Worm (Caenorhabditis elegans) whole organism, L4 larva: ENCODE measurements around the gene erp-44.2.

ENCODE experiments used
- F37D6.2 ChIP-seq: sonication (generic microtip); optimal IDR thresholded peaks from 2 replicates; lab custom pipeline; 2016; ENCODE audit warnings: mild to moderate bottlenecking, missing genetic modification characterization, missing compliant biosample characterization
- F44E2.7 ChIP-seq: fragments of 200-800 bp; sonication (Bioruptor generic); IDR thresholded peaks from 2 replicates; pipeline ENCODE4 v2.1.2; 2022; ENCODE audit warnings: missing genetic modification characterization, missing compliant biosample characterization
- F49E8.2 ChIP-seq: sonication (generic microtip); optimal IDR thresholded peaks from 2 replicates; lab custom pipeline; 2016; ENCODE audit warnings: missing compliant biosample characterization, mild to moderate bottlenecking, missing genetic modification characterization, borderline replicate concordance
- T20F7.1 ChIP-seq: fragments of 200-800 bp; sonication (Bioruptor generic); optimal IDR thresholded peaks from 2 replicates; lab custom pipeline; 2018; ENCODE audit warnings: mild to moderate bottlenecking, missing genetic modification characterization, missing compliant biosample characterization
- ZK546.5 ChIP-seq, 2 experiments: sonication (generic microtip); optimal IDR thresholded peaks; 2 replicates each; lab custom pipeline; 2017; ENCODE audit warnings: missing biosample characterization in 2 of 2, missing genetic modification characterization in 2 of 2
- aly-2 ChIP-seq: sonication (generic microtip); optimal IDR thresholded peaks from 2 replicates; lab custom pipeline; 2018; ENCODE audit warnings: missing biosample characterization, missing genetic modification characterization
- ama-1 ChIP-seq: fragments of 150-350 bp; optimal IDR thresholded peaks from 2 replicates; lab custom pipeline; 2014; ENCODE audit warnings: inconsistent platforms, mixed read lengths
- arid-1 ChIP-seq: fragments of 200-800 bp; sonication (Bioruptor generic); conservative IDR thresholded peaks from 2 replicates; pipeline ENCODE4 v1.3.6; 2022; ENCODE audit warnings: missing genetic modification reagents, missing genetic modification characterization, missing compliant biosample characterization
- ceh-62 ChIP-seq: sonication (generic microtip); optimal IDR thresholded peaks from 2 replicates; lab custom pipeline; 2017; ENCODE audit warnings: missing biosample characterization, missing genetic modification characterization
- ceh-82 ChIP-seq: sonication (generic microtip); optimal IDR thresholded peaks from 2 replicates; lab custom pipeline; 2017; ENCODE audit warnings: missing biosample characterization, missing genetic modification characterization
- ctbp-1 ChIP-seq: fragments of 200-800 bp; sonication (Bioruptor generic); IDR thresholded peaks from 2 replicates; pipeline ENCODE4 v1.3.6; 2022; ENCODE audit warnings: missing genetic modification reagents, missing genetic modification characterization, missing compliant biosample characterization
- daf-16 ChIP-seq, 3 experiments: sonication (generic microtip); optimal IDR thresholded peaks; 2 replicates each; lab custom pipeline; 2016 to 2017; ENCODE audit warnings: missing genetic modification characterization in 3 of 3, missing genetic modification reagents in 3 of 3, mild to moderate bottlenecking in 2 of 3, missing compliant biosample characterization in 2 of 3, missing biosample characterization in 1 of 3, moderate library complexity in 1 of 3
- dmd-6 ChIP-seq: fragments of 200-800 bp; sonication (Bioruptor generic); IDR thresholded peaks from 2 replicates; pipeline ENCODE4 v1.3.6; 2022; ENCODE audit warnings: missing genetic modification reagents, missing genetic modification characterization, missing compliant biosample characterization
- dpl-1 ChIP-seq: fragments of 150-350 bp; optimal IDR thresholded peaks from 2 replicates; lab custom pipeline; 2014; ENCODE audit warnings: missing biosample characterization, missing genetic modification reagents, missing genetic modification characterization
- duxl-1 ChIP-seq: sonication (generic microtip); optimal IDR thresholded peaks from 2 replicates; lab custom pipeline; 2016; ENCODE audit warnings: mild to moderate bottlenecking, missing genetic modification characterization, moderate library complexity, missing compliant biosample characterization; ENCODE audit not compliant: poor library complexity
- dve-1 ChIP-seq: sonication (generic microtip); optimal IDR thresholded peaks from 2 replicates; lab custom pipeline; 2017; ENCODE audit warnings: antibody characterized with exemption, mild to moderate bottlenecking, missing genetic modification characterization, missing compliant biosample characterization; ENCODE audit not compliant: insufficient read depth
- egl-27 ChIP-seq: sonication (generic microtip); optimal IDR thresholded peaks from 3 replicates; lab custom pipeline; 2017; ENCODE audit warnings: missing biosample characterization, missing genetic modification reagents, missing genetic modification characterization
- fos-1 ChIP-seq: fragments of 150-350 bp; optimal IDR thresholded peaks from 2 replicates; lab custom pipeline; 2014; ENCODE audit warnings: missing biosample characterization, missing genetic modification characterization
- gei-8 ChIP-seq: fragments of 200-800 bp; sonication (Bioruptor generic); optimal IDR thresholded peaks from 2 replicates; lab custom pipeline; 2018; ENCODE audit warnings: mild to moderate bottlenecking, missing genetic modification characterization, missing compliant biosample characterization
- hlh-11 ChIP-seq: fragments of 200-800 bp; sonication (Bioruptor generic); optimal IDR thresholded peaks from 2 replicates; lab custom pipeline; 2018; ENCODE audit warnings: mild to moderate bottlenecking, missing genetic modification characterization, missing compliant biosample characterization
- hlh-30 ChIP-seq: sonication (generic microtip); optimal IDR thresholded peaks from 2 replicates; lab custom pipeline; 2017; ENCODE audit warnings: antibody characterized with exemption, mild to moderate bottlenecking, missing genetic modification characterization, missing compliant biosample characterization; ENCODE audit not compliant: insufficient read depth
- lim-7 ChIP-seq: fragments of 200-800 bp; sonication (Bioruptor generic); IDR thresholded peaks from 2 replicates; pipeline ENCODE4 v1.3.6; 2022; ENCODE audit warnings: missing genetic modification characterization, missing compliant biosample characterization
- lin-1 ChIP-seq: fragments of 200-800 bp; sonication (Bioruptor generic); IDR thresholded peaks from 2 replicates; pipeline ENCODE4 v1.3.6; 2022; ENCODE audit warnings: missing genetic modification reagents, missing genetic modification characterization, missing compliant biosample characterization
- lin-13 ChIP-seq: fragments of 150-350 bp; optimal IDR thresholded peaks from 2 replicates; lab custom pipeline; 2014; ENCODE audit warnings: missing biosample characterization, missing genetic modification reagents, missing genetic modification characterization
- lin-15B ChIP-seq: fragments of 150-350 bp; sonication (generic microtip); optimal IDR thresholded peaks from 3 replicates; lab custom pipeline; 2014; ENCODE audit warnings: missing biosample characterization, missing genetic modification characterization
- lin-38 ChIP-seq: fragments of 200-800 bp; sonication (Bioruptor generic); IDR thresholded peaks from 2 replicates; pipeline ENCODE4 v1.3.6; 2022; ENCODE audit warnings: missing genetic modification reagents, missing genetic modification characterization, missing compliant biosample characterization
- lin-39 ChIP-seq: fragments of 150-350 bp; optimal IDR thresholded peaks from 2 replicates; lab custom pipeline; 2014; ENCODE audit warnings: missing biosample characterization, missing genetic modification reagents, missing genetic modification characterization
- lir-3 ChIP-seq: sonication (generic microtip); optimal IDR thresholded peaks from 2 replicates; lab custom pipeline; 2016; ENCODE audit warnings: mild to moderate bottlenecking, missing genetic modification characterization, missing compliant biosample characterization
- mdl-1 ChIP-seq, 2 experiments: fragments of 150-350 bp in 1 of 2; sonication (generic microtip) in 1 of 2; optimal IDR thresholded peaks; 2 replicates each; lab custom pipeline; 2014 to 2017; ENCODE audit warnings: missing biosample characterization in 2 of 2, missing genetic modification characterization in 2 of 2
- mdt-29 ChIP-seq: fragments of 200-800 bp; sonication (Bioruptor generic); IDR thresholded peaks from 2 replicates; pipeline ENCODE4 v1.3.6; 2022; ENCODE audit warnings: missing genetic modification reagents, missing genetic modification characterization, missing compliant biosample characterization
- mep-1 ChIP-seq: fragments of 150-350 bp; sonication (generic microtip); optimal IDR thresholded peaks from 3 replicates; lab custom pipeline; 2014; ENCODE audit warnings: missing biosample characterization, missing genetic modification characterization
- mes-2 ChIP-seq: sonication (generic microtip); optimal IDR thresholded peaks from 2 replicates; lab custom pipeline; 2016; ENCODE audit warnings: missing genotype, mild to moderate bottlenecking, missing genetic modification characterization, missing compliant biosample characterization; ENCODE audit not compliant: poor library complexity, severe bottlenecking
- mxl-3 ChIP-seq: fragments of 200-800 bp; sonication (Bioruptor generic); optimal IDR thresholded peaks from 2 replicates; lab custom pipeline; 2018; ENCODE audit warnings: mild to moderate bottlenecking, missing genetic modification characterization, missing compliant biosample characterization
- nhr-111 ChIP-seq: fragments of 200-800 bp; sonication (Bioruptor generic); optimal IDR thresholded peaks from 2 replicates; lab custom pipeline; 2018; ENCODE audit warnings: mild to moderate bottlenecking, missing genetic modification characterization, missing compliant biosample characterization
- nhr-25 ChIP-seq: sonication (generic microtip); optimal IDR thresholded peaks from 2 replicates; lab custom pipeline; 2017; ENCODE audit warnings: missing genetic modification characterization, mild to moderate bottlenecking, missing compliant biosample characterization, antibody characterized with exemption, moderate library complexity, borderline replicate concordance; ENCODE audit not compliant: insufficient read depth
- nhr-41 ChIP-seq: fragments of 200-800 bp; sonication (Bioruptor generic); IDR thresholded peaks from 2 replicates; pipeline ENCODE4 v1.3.6; 2022; ENCODE audit warnings: missing genetic modification reagents, missing genetic modification characterization, missing compliant biosample characterization
- nhr-42 ChIP-seq: fragments of 200-800 bp; sonication (Bioruptor generic); IDR thresholded peaks from 2 replicates; pipeline ENCODE4 v1.3.6; 2022; ENCODE audit warnings: missing genetic modification characterization, missing compliant biosample characterization
- nhr-6 ChIP-seq: fragments of 150-350 bp; optimal IDR thresholded peaks from 2 replicates; lab custom pipeline; 2014; ENCODE audit warnings: missing biosample characterization, missing genetic modification characterization
- nhr-76 ChIP-seq: fragments of 150-350 bp; optimal IDR thresholded peaks from 2 replicates; lab custom pipeline; 2014; ENCODE audit warnings: missing biosample characterization, missing genetic modification characterization
- nhr-77 ChIP-seq: fragments of 150-350 bp; optimal IDR thresholded peaks from 2 replicates; lab custom pipeline; 2014; ENCODE audit warnings: missing biosample characterization, missing genetic modification characterization
- pqm-1 ChIP-seq: sonication (generic microtip); optimal IDR thresholded peaks from 2 replicates; lab custom pipeline; 2017; ENCODE audit warnings: missing biosample characterization, missing genetic modification characterization
- saeg-2 ChIP-seq: fragments of 200-800 bp; sonication (Bioruptor generic); IDR thresholded peaks from 2 replicates; pipeline ENCODE4 v1.3.6; 2022; ENCODE audit warnings: missing genetic modification reagents, missing genetic modification characterization, missing compliant biosample characterization
- snpc-1.2 ChIP-seq: fragments of 200-800 bp; sonication (Bioruptor generic); IDR thresholded peaks from 2 replicates; pipeline ENCODE4 v1.3.6; 2022; ENCODE audit warnings: missing genetic modification reagents, missing genetic modification characterization, missing compliant biosample characterization
- snpc-4 ChIP-seq: fragments of 150-350 bp; optimal IDR thresholded peaks from 2 replicates; lab custom pipeline; 2014; ENCODE audit warnings: missing biosample characterization, missing genetic modification characterization
- spr-1 ChIP-seq: sonication (generic microtip); optimal IDR thresholded peaks from 2 replicates; lab custom pipeline; 2016; ENCODE audit warnings: mild to moderate bottlenecking, missing genetic modification characterization, missing compliant biosample characterization
- tag-97 ChIP-seq: fragments of 200-800 bp; sonication (Bioruptor generic); IDR thresholded peaks from 2 replicates; pipeline ENCODE4 v1.3.6; 2022; ENCODE audit warnings: missing genetic modification characterization, missing compliant biosample characterization
- unc-62 ChIP-seq, 3 experiments: fragments of 150-350 bp in 1 of 3; sonication (generic microtip); optimal IDR thresholded peaks in 2 of 3; peaks in 1 of 3; 1 replicate in 1 of 3; 2 replicates in 2 of 3; lab custom pipeline; 2014 to 2017; ENCODE audit warnings: missing biosample characterization in 3 of 3, missing genetic modification characterization in 3 of 3, missing genetic modification reagents in 3 of 3, missing genotype in 1 of 3
- zfp-3 ChIP-seq: fragments of 200-800 bp; sonication (Bioruptor generic); conservative IDR thresholded peaks from 2 replicates; pipeline ENCODE4 v1.3.6; 2022; ENCODE audit warnings: missing genetic modification reagents, missing genetic modification characterization, missing compliant biosample characterization
- zip-2 ChIP-seq: fragments of 150-350 bp; optimal IDR thresholded peaks from 2 replicates; lab custom pipeline; 2014; ENCODE audit warnings: missing biosample characterization, missing genetic modification characterization
- ztf-7 ChIP-seq: fragments of 150-350 bp; optimal IDR thresholded peaks from 2 replicates; lab custom pipeline; 2014; ENCODE audit warnings: missing biosample characterization, missing genetic modification characterization

erp-44.2 gene

ce11 chrIV:7785506-7786065, 48.9 kb downstream of the erp-44.2 start, which contains the start of gene tag-322 (continued):
- peak; percentile 70 for TF ChIP-seq dve-1 (tag; lab: Kevin White, UChicago)
- TF ChIP-seq zfp-3 (GFP tag; lab: Robert Waterston, UW), result no peak
- TF ChIP-seq lim-7 (GFP tag; lab: Robert Waterston, UW), result no peak
- peak; percentile 96 for TF ChIP-seq lin-38 (GFP tag; lab: Robert Waterston, UW)
- no peak for TF ChIP-seq snpc-1.2 (GFP tag; lab: Robert Waterston, UW)
- peak; percentile 44 for TF ChIP-seq ama-1
- no peak for TF ChIP-seq mdt-29 (GFP tag; lab: Robert Waterston, UW)
- no peak for TF ChIP-seq nhr-41 (GFP tag; lab: Robert Waterston, UW)
- peak; percentile 42 for TF ChIP-seq nhr-77
- TF ChIP-seq egl-27, result no peak
- peak; percentile 16 for TF ChIP-seq F37D6.2 (tag; lab: Kevin White, UChicago)
- peak; percentile 25; the same call in 1 of the 2 replicates for TF ChIP-seq dmd-6
- no peak for TF ChIP-seq lin-39 (tag; lab: Kevin White, UChicago)
- no peak for TF ChIP-seq ceh-82 (tag; lab: Kevin White, UChicago)
- TF ChIP-seq F49E8.2, result no peak
- TF ChIP-seq lin-13 (GFP tag; lab: Kevin White, UChicago), result peak; percentile 21
- TF ChIP-seq nhr-6 (tag; lab: Kevin White, UChicago), result peak; percentile 31
- TF ChIP-seq ztf-7 (tag; lab: Kevin White, UChicago), result peak; percentile 11
- peak; percentile 47 for TF ChIP-seq T20F7.1 (GFP tag; lab: Kevin White, UChicago)
- TF ChIP-seq fos-1 (tag; lab: Kevin White, UChicago), result no peak
- TF ChIP-seq mes-2 (tag; lab: Kevin White, UChicago), result peak; percentile 84
- TF ChIP-seq nhr-42 (GFP tag; lab: Robert Waterston, UW), result no peak
- TF ChIP-seq zip-2 (tag; lab: Kevin White, UChicago), result no peak
- TF ChIP-seq duxl-1 (tag; lab: Kevin White, UChicago), result no peak
- no peak for TF ChIP-seq tag-97
- no peak for TF ChIP-seq gei-8 (GFP tag; lab: Kevin White, UChicago)
- TF ChIP-seq saeg-2 (GFP tag; lab: Robert Waterston, UW), result no peak
- TF ChIP-seq mep-1 (tag; lab: Kevin White, UChicago), result peak; percentile 85
- TF ChIP-seq lin-15B (tag; lab: Kevin White, UChicago), result no peak
- TF ChIP-seq lir-3, result no peak
- TF ChIP-seq dpl-1, result peak; percentile 71
- TF ChIP-seq unc-62 (GFP tag; optimal IDR thresholded peaks at IDR 0.05 in 1 of 2; lab: Kevin White, UChicago), result no peak
- no peak for TF ChIP-seq unc-62 (tag; optimal IDR thresholded peaks at IDR 0.05; lab: Kevin White, UChicago)
- TF ChIP-seq hlh-11, result peak; percentile 32
- TF ChIP-seq nhr-76, result no peak
- TF ChIP-seq arid-1 (GFP tag; lab: Robert Waterston, UW), result 0 out of 2 replicates have a peak, but pooled peaks have one; percentile 32
- TF ChIP-seq ZK546.5 (tag; optimal IDR thresholded peaks at IDR 0.05; lab: Kevin White, UChicago), result no peak
- TF ChIP-seq ceh-62 (tag; lab: Kevin White, UChicago), result no peak
- no peak for TF ChIP-seq lin-1 (GFP tag; lab: Robert Waterston, UW)
- no peak for TF ChIP-seq F44E2.7 (GFP tag; lab: Robert Waterston, UW)
- TF ChIP-seq nhr-25 (tag; lab: Kevin White, UChicago), result no peak
- TF ChIP-seq daf-16 (GFP tag; optimal IDR thresholded peaks at IDR 0.05; lab: Kevin White, UChicago), result peak in 1 of 2 experiments; percentile 32
- TF ChIP-seq daf-16 (tag; optimal IDR thresholded peaks at IDR 0.05; lab: Kevin White, UChicago), result peak; percentile 45
- TF ChIP-seq nhr-111, result no peak
- TF ChIP-seq pqm-1 (tag; lab: Kevin White, UChicago), result no peak
- no peak for TF ChIP-seq ctbp-1
- peak; percentile 54 for TF ChIP-seq hlh-30 (tag; lab: Kevin White, UChicago)
- TF ChIP-seq mxl-3 (GFP tag; lab: Kevin White, UChicago), result no peak
- no peak for TF ChIP-seq mdl-1 (tag; optimal IDR thresholded peaks at IDR 0.05; lab: Kevin White, UChicago)
- peak; percentile 58 for TF ChIP-seq spr-1 (tag; lab: Kevin White, UChicago)
- no peak for TF ChIP-seq aly-2 (tag; lab: Kevin White, UChicago)
- TF ChIP-seq snpc-4 (tag; lab: Kevin White, UChicago), result no peak
